Fruit fly (Drosophila melanogaster) whole organism: ENCODE results near the gene CG13113.

Experiments used
- CG8478 ChIP-seq: fragments of >200 bp; optimal IDR thresholded peaks from 2 replicates; lab custom pipeline; 2018; ENCODE audit warnings: inconsistent platforms
- Dll ChIP-seq: fragments of >200 bp; optimal IDR thresholded peaks from 2 replicates; lab custom pipeline; 2017
- EcR ChIP-seq, 2 experiments: fragments of >200 bp; optimal IDR thresholded peaks; 2 replicates each; lab custom pipeline; 2017; ENCODE audit warnings: missing biosample characterization in 2 of 2, missing genetic modification characterization in 2 of 2, missing genetic modification reagents in 2 of 2
- pan ChIP-seq: fragments of >200 bp; optimal IDR thresholded peaks from 2 replicates; lab custom pipeline; 2017
- psq ChIP-seq: fragments of >200 bp; optimal IDR thresholded peaks from 2 replicates; lab custom pipeline; 2017
- usp ChIP-seq: fragments of >200 bp; optimal IDR thresholded peaks from 2 replicates; lab custom pipeline; 2017; ENCODE audit warnings: missing biosample characterization, missing genetic modification characterization, mixed read lengths

DNA sequence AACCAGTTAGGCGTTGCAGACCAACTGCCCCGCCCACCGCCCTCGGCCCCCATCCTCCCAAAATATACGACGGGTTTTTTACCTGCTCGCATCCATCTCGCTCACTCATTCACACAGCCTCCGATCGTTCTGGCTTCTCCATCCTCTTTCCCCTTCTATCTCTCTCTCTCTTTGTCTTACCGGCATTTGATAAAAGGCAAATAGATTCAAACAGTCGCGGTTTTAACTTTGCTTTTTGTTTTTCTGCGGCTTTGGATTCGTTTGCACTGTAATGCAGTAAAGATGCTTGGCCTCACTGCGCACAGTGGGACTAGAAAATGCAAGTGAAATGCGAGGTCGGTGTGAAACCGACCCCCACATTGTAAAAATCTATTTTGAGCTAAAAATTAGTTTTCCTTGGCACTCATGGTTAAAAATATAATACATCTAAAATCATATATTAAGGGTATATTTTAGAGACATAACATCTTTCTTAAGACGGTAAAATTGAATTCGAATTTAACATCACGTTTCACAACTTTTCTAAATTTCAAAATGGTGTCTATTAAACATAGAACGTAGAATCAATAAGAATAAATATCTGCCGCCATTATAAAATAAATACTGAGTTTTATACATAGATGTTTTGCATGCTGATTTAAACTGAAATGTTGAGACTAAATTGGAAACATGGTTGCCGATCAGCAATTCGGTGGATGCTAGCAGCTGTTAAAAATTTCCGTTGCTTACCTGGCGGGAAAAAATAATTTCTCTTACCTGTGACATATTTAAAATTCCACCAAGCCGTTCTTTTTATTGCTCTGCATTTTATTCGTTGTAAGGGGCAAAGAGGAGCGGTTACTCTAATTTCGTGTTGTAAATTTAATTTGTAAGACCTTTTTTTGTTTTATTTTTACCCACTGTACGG lies 47.3 kb upstream of the CG13113 start:
- TF ChIP-seq pan: no peak
- TF ChIP-seq CG8478: no peak
- peak in 1 of 2 experiments; percentile 15 for TF ChIP-seq EcR (GFP tag; optimal IDR thresholded peaks at IDR 0.05; lab: Kevin White, UChicago)
- no peak for TF ChIP-seq Dll (lab: Kevin White, UChicago)
- no peak for TF ChIP-seq psq (lab: Kevin White, UChicago)
- no peak for TF ChIP-seq usp (GFP tag; lab: Kevin White, UChicago)
